Worm (Caenorhabditis elegans) whole organism, L2 larva: ENCODE results near the gene nsph-3.2.

Source experiments
- R02D3.7 ChIP-seq: fragments of 150-350 bp; optimal IDR thresholded peaks from 2 replicates; lab custom pipeline; 2014; ENCODE audit warnings: missing biosample characterization, missing genetic modification characterization
- mab-5 ChIP-seq: fragments of 150-350 bp; optimal IDR thresholded peaks from 2 replicates; lab custom pipeline; 2014; ENCODE audit warnings: missing biosample characterization, missing genetic modification characterization
- mbf-1 ChIP-seq: sonication (generic microtip); optimal IDR thresholded peaks from 2 replicates; lab custom pipeline; 2017; ENCODE audit warnings: missing biosample characterization, missing genetic modification characterization
- snpc-4 ChIP-seq: fragments of 150-350 bp; optimal IDR thresholded peaks from 2 replicates; lab custom pipeline; 2014; ENCODE audit warnings: missing biosample characterization, missing genetic modification characterization

ce11 chrIV:10078003-10078402 is 34.7 kb upstream of the nsph-3.2 start:
- TF ChIP-seq mab-5 (tag; lab: Kevin White, UChicago) (no peak), snpc-4 (tag; lab: Kevin White, UChicago) (no peak), R02D3.7 (tag; lab: Kevin White, UChicago) (no peak), mbf-1 (tag; lab: Kevin White, UChicago) (no peak)
